Worm (Caenorhabditis elegans) whole organism, midembryonic: ENCODE measurements around the gene pas-7.

Experiments
- T22C8.4 ChIP-seq: fragments of 200-800 bp; sonication (Bioruptor generic); IDR thresholded peaks from 2 replicates; pipeline ENCODE4 v1.3.6; 2022; ENCODE audit warnings: missing genetic modification characterization, missing compliant biosample characterization
- cog-1 ChIP-seq: sonication (generic microtip); optimal IDR thresholded peaks from 2 replicates; lab custom pipeline; 2016; ENCODE audit warnings: missing genetic modification characterization, missing compliant biosample characterization
- flt-1 ChIP-seq: fragments of 200-800 bp; sonication (Bioruptor generic); IDR thresholded peaks from 2 replicates; pipeline ENCODE4 v1.3.6; 2022; ENCODE audit warnings: missing genetic modification characterization, missing compliant biosample characterization
- klf-2 ChIP-seq: fragments of 200-800 bp; sonication (Bioruptor generic); conservative IDR thresholded peaks from 2 replicates; pipeline ENCODE4 v1.3.6; 2022; ENCODE audit warnings: missing genetic modification reagents, missing genetic modification characterization, missing compliant biosample characterization
- med-1 ChIP-seq: sonication (generic microtip); optimal IDR thresholded peaks from 2 replicates; lab custom pipeline; 2017; ENCODE audit warnings: missing genetic modification characterization, mild to moderate bottlenecking, missing compliant biosample characterization, antibody characterized with exemption, missing genetic modification reagents; ENCODE audit not compliant: insufficient read depth
- ref-1 ChIP-seq: fragments of 200-800 bp; sonication (Bioruptor generic); conservative IDR thresholded peaks from 2 replicates; pipeline ENCODE4 v1.3.6; 2022; ENCODE audit warnings: missing genetic modification reagents, missing genetic modification characterization, missing compliant biosample characterization
- tab-1 ChIP-seq: fragments of 200-800 bp; sonication (Bioruptor generic); IDR thresholded peaks from 2 replicates; pipeline ENCODE4 v1.3.6; 2022; ENCODE audit warnings: missing genetic modification characterization, missing compliant biosample characterization
- ztf-23 ChIP-seq: fragments of 200-800 bp; sonication (Bioruptor generic); IDR thresholded peaks from 2 replicates; pipeline ENCODE4 v1.3.6; 2022; ENCODE audit warnings: missing genetic modification reagents, missing genetic modification characterization, missing compliant biosample characterization
- ztf-29 ChIP-seq: fragments of 200-800 bp; sonication (Bioruptor generic); IDR thresholded peaks from 2 replicates; pipeline ENCODE4 v1.3.6; 2022; ENCODE audit warnings: missing genetic modification reagents, missing genetic modification characterization, missing compliant biosample characterization

ce11 chrII:10095224-10095623, 4.4 kb downstream of the pas-7 start:
- no peak for TF ChIP-seq klf-2 (GFP tag; lab: Robert Waterston, UW)
- TF ChIP-seq T22C8.4 (GFP tag; lab: Robert Waterston, UW): no peak
- TF ChIP-seq ref-1 (GFP tag; lab: Robert Waterston, UW): no peak
- no peak for TF ChIP-seq flt-1 (GFP tag; lab: Robert Waterston, UW)
- no peak for TF ChIP-seq cog-1 (tag; lab: Kevin White, UChicago)
- TF ChIP-seq tab-1 (GFP tag; lab: Robert Waterston, UW): no peak
- TF ChIP-seq ztf-23 (GFP tag; lab: Robert Waterston, UW): no peak
- no peak for TF ChIP-seq med-1 (GFP tag; lab: Kevin White, UChicago)
- TF ChIP-seq ztf-29: no peak
